Fruit fly (Drosophila melanogaster) whole organism, wandering third instar larva: ENCODE data around the gene mtm.

Experiments
- CG32264 ChIP-seq: fragments of 200-800 bp; sonication (Bioruptor generic); optimal IDR thresholded peaks from 2 replicates; lab custom pipeline; 2016; ENCODE audit warnings: missing biosample characterization, missing genetic modification characterization
- CG9705 ChIP-seq: fragments of 200-800 bp; sonication (Bioruptor generic); optimal IDR thresholded peaks from 2 replicates; lab custom pipeline; 2018; ENCODE audit warnings: missing biosample characterization, mild to moderate bottlenecking, missing genetic modification characterization
- CrebA ChIP-seq: fragments of 200-800 bp; sonication (Bioruptor generic); optimal IDR thresholded peaks from 2 replicates; lab custom pipeline; 2016; ENCODE audit warnings: missing biosample characterization, mild to moderate bottlenecking, missing genetic modification characterization, borderline replicate concordance
- Dfd ChIP-seq: fragments of >200 bp; optimal IDR thresholded peaks from 2 replicates; lab custom pipeline; 2017; ENCODE audit warnings: missing biosample characterization, missing genetic modification characterization
- Dif ChIP-seq: fragments of 200-275, 200-300 bp; sonication (Bioruptor generic); optimal IDR thresholded peaks from 2 replicates; lab custom pipeline; 2018; ENCODE audit warnings: missing biosample characterization, missing genetic modification characterization; ENCODE audit not compliant: partially characterized antibody
- GATAd ChIP-seq: sonication (Bioruptor generic); optimal IDR thresholded peaks from 2 replicates; lab custom pipeline; 2016; ENCODE audit warnings: missing biosample characterization, missing genetic modification characterization
- HLH106 ChIP-seq: fragments of 200-800 bp; optimal IDR thresholded peaks from 3 replicates; lab custom pipeline; 2019; ENCODE audit warnings: missing biosample characterization, mild to moderate bottlenecking, missing genetic modification characterization, moderate library complexity
- Hnf4 ChIP-seq: fragments of 200-800 bp; sonication (Bioruptor generic); optimal IDR thresholded peaks from 2 replicates; lab custom pipeline; 2016; ENCODE audit warnings: missing biosample characterization, mild to moderate bottlenecking, missing genetic modification characterization
- Hr78 ChIP-seq: fragments of >200 bp; optimal IDR thresholded peaks from 2 replicates; lab custom pipeline; 2017; ENCODE audit warnings: missing biosample characterization, missing genetic modification characterization
- Hr83 ChIP-seq: fragments of 200-300 bp; sonication (Bioruptor generic); optimal IDR thresholded peaks from 2 replicates; lab custom pipeline; 2016; ENCODE audit warnings: missing biosample characterization, mild to moderate bottlenecking, missing genetic modification characterization, moderate library complexity; ENCODE audit not compliant: poor library complexity, severe bottlenecking
- Jra ChIP-seq: sonication (Bioruptor generic); optimal IDR thresholded peaks from 2 replicates; lab custom pipeline; 2016; ENCODE audit warnings: missing biosample characterization, missing genetic modification characterization
- Mio ChIP-seq: sonication (Bioruptor generic); optimal IDR thresholded peaks from 2 replicates; lab custom pipeline; 2016; ENCODE audit warnings: missing biosample characterization, missing genetic modification characterization
- Myc ChIP-seq: fragments of >200 bp; optimal IDR thresholded peaks from 2 replicates; lab custom pipeline; 2017
- N ChIP-seq: fragments of >200 bp; optimal IDR thresholded peaks from 2 replicates; lab custom pipeline; 2018; ENCODE audit warnings: missing biosample characterization, missing external identifiers, missing genetic modification characterization
- OdsH ChIP-seq: fragments of 200-800 bp; sonication (Bioruptor generic); optimal IDR thresholded peaks from 2 replicates; lab custom pipeline; 2016; ENCODE audit warnings: missing biosample characterization, mild to moderate bottlenecking, missing genetic modification characterization
- Sp1 ChIP-seq: fragments of 200-800 bp; sonication (Bioruptor generic); optimal IDR thresholded peaks from 3 replicates; lab custom pipeline; 2019; ENCODE audit warnings: missing biosample characterization, mild to moderate bottlenecking, missing genetic modification characterization, moderate library complexity
- Vsx2 ChIP-seq: fragments of 200-300, 225-300 bp; sonication (Bioruptor generic); optimal IDR thresholded peaks from 2 replicates; lab custom pipeline; 2018; ENCODE audit warnings: missing biosample characterization, missing genetic modification characterization; ENCODE audit not compliant: partially characterized antibody
- br ChIP-seq: fragments of 200-800 bp; sonication (Bioruptor generic); optimal IDR thresholded peaks from 2 replicates; lab custom pipeline; 2016; ENCODE audit warnings: missing biosample characterization, missing genetic modification characterization
- brk ChIP-seq: fragments of 200-800 bp; sonication (Bioruptor generic); optimal IDR thresholded peaks from 2 replicates; lab custom pipeline; 2016; ENCODE audit warnings: missing biosample characterization, mild to moderate bottlenecking, missing genetic modification characterization
- dl ChIP-seq, 2 experiments: fragments of 175-275, 200-275 bp in 1 of 2; fragments of 200-275 bp in 1 of 2; sonication (Bioruptor generic); optimal IDR thresholded peaks; lab custom pipeline; 2018; ENCODE audit warnings: mild to moderate bottlenecking in 2 of 2, missing biosample characterization in 2 of 2, missing genetic modification characterization in 2 of 2, moderate library complexity in 2 of 2; ENCODE audit not compliant: partially characterized antibody in 2 of 2, insufficient read depth in 1 of 2
- dmrt93B ChIP-seq: fragments of 200-800 bp; sonication (Bioruptor generic); optimal IDR thresholded peaks from 2 replicates; lab custom pipeline; 2018; ENCODE audit warnings: missing biosample characterization, mild to moderate bottlenecking, missing genetic modification characterization
- dsf ChIP-seq: sonication (Bioruptor generic); optimal IDR thresholded peaks from 2 replicates; lab custom pipeline; 2016; ENCODE audit warnings: missing biosample characterization, missing genetic modification characterization, borderline replicate concordance
- foxo ChIP-seq, 2 experiments: fragments of 200-800 bp; sonication (Bioruptor generic); optimal IDR thresholded peaks; 2 replicates in 1 of 2; 3 replicates in 1 of 2; lab custom pipeline; 2016 to 2017; ENCODE audit warnings: missing biosample characterization in 2 of 2, missing genetic modification characterization in 2 of 2
- fru ChIP-seq: fragments of 200-800 bp; sonication (Bioruptor generic); optimal IDR thresholded peaks from 3 replicates; lab custom pipeline; 2016; ENCODE audit warnings: missing biosample characterization, mild to moderate bottlenecking, missing genetic modification characterization
- h ChIP-seq: fragments of 200-800 bp; sonication (Bioruptor generic); optimal IDR thresholded peaks from 3 replicates; lab custom pipeline; 2016; ENCODE audit warnings: missing biosample characterization, mild to moderate bottlenecking, missing genetic modification characterization
- jim ChIP-seq: fragments of 175-275, 200-325 bp; sonication (Bioruptor generic); optimal IDR thresholded peaks from 2 replicates; lab custom pipeline; 2016; ENCODE audit warnings: missing biosample characterization, mild to moderate bottlenecking, missing genetic modification characterization
- lola ChIP-seq: fragments of >200 bp; optimal IDR thresholded peaks from 2 replicates; lab custom pipeline; 2017; ENCODE audit warnings: missing biosample characterization, missing genetic modification characterization
- pan ChIP-seq: fragments of >200 bp; optimal IDR thresholded peaks from 2 replicates; lab custom pipeline; 2017
- psq ChIP-seq: fragments of 200-800 bp; sonication (Bioruptor generic); optimal IDR thresholded peaks from 3 replicates; lab custom pipeline; 2017; ENCODE audit warnings: missing biosample characterization, mild to moderate bottlenecking, missing genetic modification characterization, moderate library complexity
- rgr ChIP-seq: fragments of 200-800 bp; sonication (Bioruptor generic); optimal IDR thresholded peaks from 3 replicates; lab custom pipeline; 2016; ENCODE audit warnings: missing biosample characterization, mild to moderate bottlenecking, missing genetic modification characterization
- sv ChIP-seq: fragments of 200-800 bp; sonication (Bioruptor generic); optimal IDR thresholded peaks from 3 replicates; lab custom pipeline; 2016; ENCODE audit warnings: missing biosample characterization, missing genetic modification characterization
- tai ChIP-seq: sonication (Bioruptor generic); optimal IDR thresholded peaks from 2 replicates; lab custom pipeline; 2016; ENCODE audit warnings: missing biosample characterization, missing genetic modification characterization
- woc ChIP-seq: sonication (Bioruptor generic); optimal IDR thresholded peaks from 2 replicates; lab custom pipeline; 2016; ENCODE audit warnings: missing biosample characterization, mild to moderate bottlenecking, missing genetic modification characterization

mtm gene

dm6 chr2L:6035155-6035554, 1.7 kb downstream of the mtm start:
- TF ChIP-seq Mio (GFP tag; lab: Kevin White, UChicago) = no peak
- no peak for TF ChIP-seq Hnf4 (GFP tag; lab: Kevin White, UChicago)
- TF ChIP-seq Dif = no peak
- TF ChIP-seq fru = no peak
- TF ChIP-seq Sp1 = no peak
- no peak for TF ChIP-seq Jra (GFP tag; lab: Kevin White, UChicago)
- TF ChIP-seq CG9705 = no peak
- no peak for TF ChIP-seq pan (lab: Kevin White, UChicago)
- TF ChIP-seq Hr78 = no peak
- TF ChIP-seq GATAd (GFP tag; lab: Kevin White, UChicago) = no peak
- no peak for TF ChIP-seq sv (GFP tag; lab: Kevin White, UChicago)
- TF ChIP-seq foxo (GFP tag; optimal IDR thresholded peaks at IDR 0.05; lab: Kevin White, UChicago) = no peak
- no peak for TF ChIP-seq dmrt93B (GFP tag; lab: Kevin White, UChicago)
- TF ChIP-seq CrebA (GFP tag; lab: Kevin White, UChicago) = no peak
- TF ChIP-seq dl (GFP tag; optimal IDR thresholded peaks at IDR 0.05; lab: Kevin White, UChicago; ENCODE audit: insufficient read depth in 1 of 2, partially characterized antibody in 2 of 2) = no peak
- no peak for TF ChIP-seq jim
- no peak for TF ChIP-seq lola (GFP tag; lab: Kevin White, UChicago)
- no peak for TF ChIP-seq Dfd (GFP tag; lab: Kevin White, UChicago)

dm6 chr2L:6034344-6034743, 2.5 kb downstream of the mtm start, which contains the start of gene CG9109:
Gene CG9109 (minus strand): TSS chr2L:6034423.
- TF ChIP-seq Hr83 (GFP tag; lab: Kevin White, UChicago) (no peak), dmrt93B (GFP tag; lab: Kevin White, UChicago) (no peak), fru (no peak), CG9705 (no peak), brk (GFP tag; lab: Kevin White, UChicago) (no peak), CG32264 (GFP tag; lab: Kevin White, UChicago) (no peak), Dif (no peak), jim (no peak), GATAd (GFP tag; lab: Kevin White, UChicago) (no peak), rgr (GFP tag; lab: Kevin White, UChicago) (no peak), N (no peak), CrebA (GFP tag; lab: Kevin White, UChicago) (no peak)

DNA sequence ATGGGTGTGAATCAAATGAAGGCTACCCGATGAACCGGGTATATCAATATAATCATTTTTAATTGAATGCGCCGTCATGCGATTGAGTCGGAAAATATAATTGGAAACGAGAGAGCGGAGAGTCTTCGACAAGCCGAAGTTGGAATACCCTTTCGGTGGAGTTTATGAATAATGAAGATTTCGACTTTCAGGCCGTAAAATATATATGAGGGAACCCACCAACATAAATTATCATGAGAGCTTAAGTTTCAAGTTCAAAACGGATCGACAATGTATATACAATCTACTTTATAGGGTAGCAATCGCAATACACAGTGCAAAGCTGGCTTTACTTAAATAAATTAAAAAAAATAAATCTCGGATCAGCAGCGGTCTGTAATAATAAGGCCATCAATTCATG, 5.0 kb downstream of the mtm start:
- peak; percentile 20 for TF ChIP-seq h
- no peak for TF ChIP-seq woc (GFP tag; lab: Kevin White, UChicago)
- TF ChIP-seq HLH106 (tag; lab: Kevin White, UChicago) = peak; percentile 37

DNA sequence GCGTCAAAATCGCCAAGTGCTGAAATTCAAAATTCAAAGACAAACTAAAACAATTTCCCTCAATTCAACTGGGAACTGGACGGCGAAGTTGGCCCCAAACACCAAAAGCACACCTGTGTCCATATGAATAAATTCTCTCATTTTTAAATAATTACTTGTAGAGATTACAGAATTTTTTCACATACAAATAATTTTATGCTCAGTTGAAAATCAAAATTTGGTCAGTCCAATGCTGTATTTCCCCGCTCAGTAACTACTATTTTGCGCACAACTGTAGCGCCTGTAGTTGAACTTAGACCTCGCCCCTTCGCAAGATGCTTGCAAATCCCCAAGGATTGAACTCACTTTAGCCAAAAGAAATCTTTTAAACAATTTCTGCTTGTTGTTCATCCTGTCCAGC, 8.1 kb downstream of the mtm start:
- TF ChIP-seq pan (lab: Kevin White, UChicago) (no peak), dsf (GFP tag; lab: Kevin White, UChicago) (no peak), rgr (GFP tag; lab: Kevin White, UChicago) (no peak), Jra (GFP tag; lab: Kevin White, UChicago) (no peak), CG9705 (no peak), psq (GFP tag; lab: Kevin White, UChicago) (no peak), lola (GFP tag; lab: Kevin White, UChicago) (no peak), sv (GFP tag; lab: Kevin White, UChicago) (no peak), tai (GFP tag; lab: Kevin White, UChicago) (no peak), Vsx2 (no peak), dmrt93B (GFP tag; lab: Kevin White, UChicago) (no peak), h (no peak), Dif (no peak)

DNA sequence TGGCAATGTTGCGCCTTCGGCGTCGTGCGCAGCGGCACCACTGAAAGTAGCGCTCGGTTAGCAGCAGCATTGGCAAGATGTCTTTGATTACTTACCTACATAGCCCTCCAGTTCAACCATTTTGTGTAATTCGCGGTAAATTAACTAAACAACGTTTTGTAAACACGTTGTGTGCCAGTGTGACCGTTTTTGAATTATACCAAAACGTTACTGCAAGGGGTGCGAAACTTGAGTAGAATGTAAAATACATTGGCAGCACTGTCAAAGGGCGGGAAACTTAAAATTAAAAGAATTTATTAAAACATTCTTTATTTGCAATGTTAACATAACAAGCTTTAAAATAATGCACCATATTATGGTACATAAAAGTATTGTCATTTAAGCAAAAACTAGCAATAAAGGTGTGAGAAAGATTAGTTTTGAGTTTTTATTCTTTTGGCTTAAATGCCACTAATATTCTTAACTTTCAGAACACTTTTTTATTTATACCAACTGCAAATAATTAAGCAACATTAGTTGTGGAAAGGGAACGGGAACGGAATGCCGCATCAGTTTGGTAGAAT, 12.4 kb downstream of the mtm start, which contains the start of gene CG9107:
CG9107 (minus strand) TSS at position 195 of the 563 bp plus-strand sequence.
- no peak for TF ChIP-seq br
- no peak for TF ChIP-seq tai (GFP tag; lab: Kevin White, UChicago)
- TF ChIP-seq dsf (GFP tag; lab: Kevin White, UChicago) = no peak
- TF ChIP-seq CG9705 = no peak
- TF ChIP-seq sv (GFP tag; lab: Kevin White, UChicago) = no peak
- TF ChIP-seq Myc = peak; percentile 50
- no peak for TF ChIP-seq OdsH (GFP tag; lab: Kevin White, UChicago)
- TF ChIP-seq dl (GFP tag; optimal IDR thresholded peaks at IDR 0.05; lab: Kevin White, UChicago; ENCODE audit: insufficient read depth in 1 of 2, partially characterized antibody in 2 of 2) = no peak
- TF ChIP-seq GATAd (GFP tag; lab: Kevin White, UChicago) = no peak
- TF ChIP-seq, all 38 proteins: peak for 1
